Worm (Caenorhabditis elegans) whole organism, late embryonic: ENCODE data around the gene srh-22.

Experiments
- C08G9.2 ChIP-seq: sonication (generic microtip); optimal IDR thresholded peaks from 2 replicates; lab custom pipeline; 2016; ENCODE audit warnings: mild to moderate bottlenecking, missing genetic modification characterization, moderate library complexity, missing compliant biosample characterization
- F13H6.1 ChIP-seq: sonication (generic microtip); optimal IDR thresholded peaks from 2 replicates; lab custom pipeline; 2016; ENCODE audit warnings: missing genetic modification characterization, missing compliant biosample characterization
- K09A11.1 ChIP-seq: sonication (generic microtip); optimal IDR thresholded peaks from 2 replicates; lab custom pipeline; 2017; ENCODE audit warnings: antibody characterized with exemption, mild to moderate bottlenecking, missing genetic modification characterization, missing compliant biosample characterization; ENCODE audit not compliant: insufficient read depth
- T23F11.4 ChIP-seq: fragments of 200-800 bp; sonication (Bioruptor generic); optimal IDR thresholded peaks from 2 replicates; lab custom pipeline; 2018; ENCODE audit warnings: mild to moderate bottlenecking, missing genetic modification characterization, missing compliant biosample characterization
- Y22D7AL.16 ChIP-seq: sonication (generic microtip); optimal IDR thresholded peaks from 2 replicates; lab custom pipeline; 2016; ENCODE audit warnings: missing genetic modification characterization, missing compliant biosample characterization
- ama-1 ChIP-seq: fragments of 150-350 bp; optimal IDR thresholded peaks from 2 replicates; lab custom pipeline; 2014
- ceh-14 ChIP-seq: sonication (generic microtip); optimal IDR thresholded peaks from 2 replicates; lab custom pipeline; 2016; ENCODE audit warnings: missing genotype, missing genetic modification characterization, missing compliant biosample characterization
- ceh-18 ChIP-seq: sonication (generic microtip); optimal IDR thresholded peaks from 2 replicates; lab custom pipeline; 2016; ENCODE audit warnings: missing genetic modification characterization, missing compliant biosample characterization
- ceh-19 ChIP-seq: fragments of 200-800 bp; sonication (Bioruptor generic); optimal IDR thresholded peaks from 2 replicates; lab custom pipeline; 2018; ENCODE audit warnings: mild to moderate bottlenecking, missing genetic modification characterization, missing compliant biosample characterization
- ceh-22 ChIP-seq: sonication (generic microtip); optimal IDR thresholded peaks from 2 replicates; lab custom pipeline; 2017; ENCODE audit warnings: missing biosample characterization, missing genetic modification characterization
- ceh-30 ChIP-seq: fragments of 150-350 bp; optimal IDR thresholded peaks from 2 replicates; lab custom pipeline; 2014; ENCODE audit warnings: missing biosample characterization, missing genetic modification characterization
- ceh-31 ChIP-seq: sonication (generic microtip); optimal IDR thresholded peaks from 2 replicates; lab custom pipeline; 2016; ENCODE audit warnings: missing genetic modification characterization, missing compliant biosample characterization
- ceh-45 ChIP-seq: fragments of 200-800 bp; sonication (Bioruptor generic); IDR thresholded peaks from 2 replicates; pipeline ENCODE4 v1.3.6; 2022; ENCODE audit warnings: missing genetic modification reagents, missing genetic modification characterization, missing compliant biosample characterization
- ceh-48 ChIP-seq: sonication (generic microtip); optimal IDR thresholded peaks from 2 replicates; lab custom pipeline; 2016; ENCODE audit warnings: missing genetic modification characterization, inconsistent platforms, missing compliant biosample characterization
- ceh-6 ChIP-seq: fragments of 200-800 bp; sonication (Bioruptor generic); optimal IDR thresholded peaks from 2 replicates; lab custom pipeline; 2018; ENCODE audit warnings: mild to moderate bottlenecking, missing genetic modification characterization, missing compliant biosample characterization
- ceh-9 ChIP-seq: sonication (generic microtip); optimal IDR thresholded peaks from 2 replicates; lab custom pipeline; 2016; ENCODE audit warnings: mild to moderate bottlenecking, missing genetic modification characterization, inconsistent platforms, missing compliant biosample characterization
- elt-2 ChIP-seq: sonication (generic microtip); optimal IDR thresholded peaks from 2 replicates; lab custom pipeline; 2016; ENCODE audit warnings: missing genetic modification reagents, missing genetic modification characterization, missing compliant biosample characterization
- elt-4 ChIP-seq: sonication (generic microtip); optimal IDR thresholded peaks from 2 replicates; lab custom pipeline; 2016; ENCODE audit warnings: missing genetic modification characterization, missing compliant biosample characterization
- ets-4 ChIP-seq: sonication (generic microtip); optimal IDR thresholded peaks from 2 replicates; lab custom pipeline; 2016; ENCODE audit warnings: missing genetic modification characterization, missing compliant biosample characterization
- fkh-10 ChIP-seq: fragments of 150-350 bp; optimal IDR thresholded peaks from 2 replicates; lab custom pipeline; 2014; ENCODE audit warnings: missing biosample characterization, missing genetic modification reagents, missing genetic modification characterization
- fkh-6 ChIP-seq: sonication (generic microtip); optimal IDR thresholded peaks from 2 replicates; lab custom pipeline; 2016; ENCODE audit warnings: missing genetic modification characterization, missing compliant biosample characterization
- hlh-6 ChIP-seq: sonication (generic microtip); optimal IDR thresholded peaks from 2 replicates; lab custom pipeline; 2016; ENCODE audit warnings: missing genotype, missing genetic modification characterization, missing compliant biosample characterization
- hlh-8 ChIP-seq: sonication (generic microtip); optimal IDR thresholded peaks from 2 replicates; lab custom pipeline; 2016; ENCODE audit warnings: missing genotype, missing genetic modification characterization, missing compliant biosample characterization
- nfya-1 ChIP-seq: sonication (generic microtip); optimal IDR thresholded peaks from 2 replicates; lab custom pipeline; 2017; ENCODE audit warnings: missing genetic modification characterization, mild to moderate bottlenecking, missing compliant biosample characterization, antibody characterized with exemption, moderate library complexity
- nhr-11 ChIP-seq: fragments of 150-350 bp; optimal IDR thresholded peaks from 2 replicates; lab custom pipeline; 2014; ENCODE audit warnings: missing biosample characterization, missing genetic modification characterization
- nhr-232 ChIP-seq: sonication (generic microtip); optimal IDR thresholded peaks from 2 replicates; lab custom pipeline; 2016; ENCODE audit warnings: missing genetic modification characterization, missing compliant biosample characterization
- npax-4 ChIP-seq: sonication (generic microtip); optimal IDR thresholded peaks from 2 replicates; lab custom pipeline; 2016; ENCODE audit warnings: missing genetic modification characterization, missing compliant biosample characterization
- odd-2 ChIP-seq: sonication (generic microtip); optimal IDR thresholded peaks from 2 replicates; lab custom pipeline; 2017; ENCODE audit warnings: antibody characterized with exemption, mild to moderate bottlenecking, missing genetic modification characterization, missing compliant biosample characterization
- pax-1 ChIP-seq: fragments of 150-350 bp; optimal IDR thresholded peaks from 2 replicates; lab custom pipeline; 2014; ENCODE audit warnings: missing biosample characterization, missing genetic modification characterization
- pha-2 ChIP-seq: sonication (generic microtip); optimal IDR thresholded peaks from 2 replicates; lab custom pipeline; 2017; ENCODE audit warnings: mild to moderate bottlenecking, missing genetic modification characterization, missing compliant biosample characterization
- pha-4 ChIP-seq: fragments of 150-350 bp; optimal IDR thresholded peaks from 2 replicates; lab custom pipeline; 2018; ENCODE audit warnings: missing biosample characterization, missing genetic modification reagents, missing genetic modification characterization
- rnt-1 ChIP-seq: sonication (generic microtip); optimal IDR thresholded peaks from 2 replicates; lab custom pipeline; 2016; ENCODE audit warnings: missing genetic modification characterization, missing compliant biosample characterization
- sdc-2 ChIP-seq: sonication (generic microtip); optimal IDR thresholded peaks from 2 replicates; lab custom pipeline; 2016; ENCODE audit warnings: missing genotype, missing genetic modification characterization, missing compliant biosample characterization
- sox-2 ChIP-seq: fragments of 200-800 bp; sonication (Bioruptor generic); IDR thresholded peaks from 2 replicates; pipeline ENCODE4 v1.3.6; 2022; ENCODE audit warnings: missing genetic modification reagents, missing genetic modification characterization, missing compliant biosample characterization
- syd-9 ChIP-seq: sonication (generic microtip); optimal IDR thresholded peaks from 2 replicates; lab custom pipeline; 2016; ENCODE audit warnings: mild to moderate bottlenecking, missing genetic modification characterization, moderate library complexity, missing compliant biosample characterization
- ttx-3 ChIP-seq: sonication (generic microtip); optimal IDR thresholded peaks from 2 replicates; lab custom pipeline; 2016; ENCODE audit warnings: missing genetic modification reagents, missing genetic modification characterization, missing compliant biosample characterization
- unc-3 ChIP-seq, 2 experiments: fragments of 200-800 bp in 1 of 2; sonication (Bioruptor generic) in 1 of 2; sonication (generic microtip) in 1 of 2; conservative IDR thresholded peaks in 1 of 2; optimal IDR thresholded peaks in 1 of 2; 2 replicates each; pipeline versions ENCODE4 v1.3.6 to Lab custom; 2016 to 2022; ENCODE audit warnings: missing compliant biosample characterization in 2 of 2, missing genetic modification characterization in 2 of 2, missing genetic modification reagents in 1 of 2
- unc-42 ChIP-seq: sonication (generic microtip); optimal IDR thresholded peaks from 2 replicates; lab custom pipeline; 2016; ENCODE audit warnings: missing genotype, missing genetic modification characterization, missing compliant biosample characterization
- unc-55 ChIP-seq: sonication (generic microtip); optimal IDR thresholded peaks from 2 replicates; lab custom pipeline; 2017; ENCODE audit warnings: missing biosample characterization, missing genetic modification reagents, missing genetic modification characterization
- unc-86 ChIP-seq: sonication (generic microtip); optimal IDR thresholded peaks from 2 replicates; lab custom pipeline; 2016; ENCODE audit warnings: missing genetic modification characterization, missing compliant biosample characterization
- zip-5 ChIP-seq: sonication (generic microtip); optimal IDR thresholded peaks from 2 replicates; lab custom pipeline; 2016; ENCODE audit warnings: missing genetic modification characterization, missing compliant biosample characterization
- ztf-16 ChIP-seq: sonication (generic microtip); optimal IDR thresholded peaks from 2 replicates; lab custom pipeline; 2017; ENCODE audit warnings: missing genetic modification characterization, missing compliant biosample characterization

Gene srh-22

DNA sequence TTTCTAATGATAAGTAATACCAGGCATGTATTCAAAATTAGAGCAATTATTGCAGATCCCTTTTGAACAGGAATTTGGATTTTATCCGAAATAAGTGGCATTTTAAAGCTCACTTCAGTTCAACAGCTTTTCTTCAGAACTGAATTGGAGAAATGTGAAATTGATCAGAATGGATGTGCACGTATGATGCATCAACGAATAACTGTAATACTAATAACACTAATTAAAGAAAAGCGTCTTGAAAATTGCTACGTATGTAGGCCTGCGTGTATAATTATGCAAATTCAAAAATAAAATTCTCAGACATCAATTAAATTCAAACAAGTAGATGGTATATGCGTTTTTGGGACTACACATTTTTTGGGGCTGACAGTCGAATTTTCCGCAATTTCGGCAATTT is 7.7 kb downstream of the srh-22 start, which contains the start of gene str-205:
Gene str-205 (minus strand): TSS at position 101 of the 400 bp plus-strand sequence.
- no peak for TF ChIP-seq syd-9 (tag; lab: Kevin White, UChicago)
- no peak for TF ChIP-seq hlh-6 (tag; lab: Kevin White, UChicago)
- no peak for TF ChIP-seq nhr-232 (tag; lab: Kevin White, UChicago)
- no peak for TF ChIP-seq ceh-30
- TF ChIP-seq nfya-1 (tag; lab: Kevin White, UChicago), result no peak
- no peak for TF ChIP-seq ttx-3 (tag; lab: Kevin White, UChicago)
- TF ChIP-seq ceh-9 (tag; lab: Kevin White, UChicago), result no peak
- TF ChIP-seq npax-4 (tag; lab: Kevin White, UChicago), result no peak
- no peak for TF ChIP-seq ceh-6 (GFP tag; lab: Kevin White, UChicago)
- no peak for TF ChIP-seq odd-2 (tag; lab: Kevin White, UChicago)
- no peak for TF ChIP-seq F13H6.1
- TF ChIP-seq ztf-16 (tag; lab: Kevin White, UChicago), result no peak
- TF ChIP-seq pax-1, result no peak
- no peak for TF ChIP-seq ama-1 (lab: Kevin White, UChicago)
- no peak for TF ChIP-seq unc-55 (GFP tag; lab: Kevin White, UChicago)

- no peak for TF ChIP-seq npax-4 (tag; lab: Kevin White, UChicago)
- TF ChIP-seq rnt-1, result no peak
- TF ChIP-seq ceh-48, result no peak
- TF ChIP-seq ets-4 (tag; lab: Kevin White, UChicago), result no peak
- TF ChIP-seq pax-1, result no peak
- TF ChIP-seq fkh-6 (tag; lab: Kevin White, UChicago), result no peak
These were observed 10.7 kb downstream of the srh-22 start, which contains the start of gene C02E7.10 for ce11 chrV:4932814-4933213. Gene C02E7.10, minus strand, starts transcription at chrV:4933045.

DNA sequence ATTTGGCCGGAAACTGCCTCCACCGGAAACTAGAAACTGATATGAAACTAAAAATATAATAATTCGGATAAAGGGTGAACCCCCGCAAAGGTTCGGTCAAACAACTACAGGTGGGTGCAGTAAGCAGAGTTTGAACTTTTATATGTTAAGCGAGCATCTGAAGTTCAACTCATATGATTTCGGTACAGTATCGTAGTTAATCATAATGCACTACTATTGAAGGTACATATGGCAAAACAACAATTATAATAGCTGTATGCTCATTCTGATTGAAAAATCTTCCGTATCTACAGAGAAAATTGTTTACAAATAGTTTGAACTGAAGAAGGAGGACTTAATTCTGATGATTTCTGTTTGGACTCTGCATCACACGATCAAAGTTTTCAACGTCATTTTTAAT is 11.1 kb downstream of the srh-22 start:
- TF ChIP-seq ceh-31 (tag; lab: Kevin White, UChicago) (no peak), ceh-45 (GFP tag; lab: Robert Waterston, UW) (no peak), elt-4 (tag; lab: Kevin White, UChicago) (no peak)

DNA sequence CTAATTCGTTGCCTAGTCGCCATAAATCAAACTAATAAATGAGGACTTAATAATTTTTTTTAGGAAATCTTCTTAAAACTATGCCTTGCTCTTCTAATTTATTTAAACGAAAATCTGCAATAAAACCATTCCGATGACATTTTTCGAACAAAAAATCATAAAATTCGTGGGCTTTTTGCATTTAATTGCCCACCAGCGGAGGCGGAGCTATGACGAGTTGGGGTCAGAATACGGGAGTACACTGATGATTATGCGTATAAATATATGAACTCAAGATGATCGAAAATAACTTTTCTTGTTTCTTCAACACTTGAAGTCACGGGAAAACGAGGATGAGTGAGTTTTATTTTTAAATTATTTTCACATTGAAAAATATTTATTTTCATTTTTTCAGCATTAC is 12.3 kb downstream of the srh-22 start, which contains the start of gene catp-2:
Gene catp-2 (plus strand): TSS at position 301 of the 400 bp plus-strand sequence.
- TF ChIP-seq odd-2 (tag; lab: Kevin White, UChicago) (no peak), ceh-48 (no peak), ets-4 (tag; lab: Kevin White, UChicago) (no peak), sdc-2 (tag; lab: Kevin White, UChicago) (no peak), unc-42 (tag; lab: Kevin White, UChicago) (no peak), C08G9.2 (tag; lab: Kevin White, UChicago) (no peak)

DNA sequence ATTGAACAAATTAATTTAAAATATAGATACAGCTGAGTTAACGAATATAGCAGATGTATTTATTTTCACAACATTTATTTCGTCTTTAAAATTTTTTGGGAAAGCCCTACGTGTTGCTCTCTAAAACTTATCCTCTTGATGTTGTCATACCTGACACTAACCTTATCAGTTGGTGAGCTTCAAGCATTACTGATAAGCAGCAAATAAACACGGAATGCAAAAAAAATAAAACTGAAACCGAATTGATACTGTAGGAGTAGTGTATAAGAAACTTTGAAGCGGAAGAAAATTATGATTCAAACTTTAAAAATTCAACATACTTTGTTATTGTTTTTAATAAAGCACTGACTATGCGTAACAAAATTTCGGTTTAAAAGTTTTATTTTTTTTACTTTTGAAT is 13.0 kb downstream of the srh-22 start:
- TF ChIP-seq elt-2 (tag; lab: Kevin White, UChicago) (no peak), ets-4 (tag; lab: Kevin White, UChicago) (no peak), unc-86 (tag; lab: Kevin White, UChicago) (no peak), fkh-10 (GFP tag; lab: Kevin White, UChicago) (no peak)

- TF ChIP-seq fkh-10 (GFP tag; lab: Kevin White, UChicago), result no peak
- no peak for TF ChIP-seq unc-55 (GFP tag; lab: Kevin White, UChicago)
- TF ChIP-seq hlh-8 (tag; lab: Kevin White, UChicago), result no peak
- TF ChIP-seq pha-4 (tag; lab: Kevin White, UChicago), result no peak
- no peak for TF ChIP-seq ets-4 (tag; lab: Kevin White, UChicago)
- no peak for TF ChIP-seq Y22D7AL.16 (tag; lab: Kevin White, UChicago)
- no peak for TF ChIP-seq ceh-19
- TF ChIP-seq K09A11.1 (tag; lab: Kevin White, UChicago), result no peak
- no peak for TF ChIP-seq ceh-30
- no peak for TF ChIP-seq nhr-11
- no peak for TF ChIP-seq unc-3 (GFP tag; conservative IDR thresholded peaks at IDR 0.05; lab: Robert Waterston, UW)
- no peak for TF ChIP-seq unc-3 (tag; optimal IDR thresholded peaks at IDR 0.05; lab: Kevin White, UChicago)
- TF ChIP-seq pha-2, result no peak
- no peak for TF ChIP-seq ceh-18 (tag; lab: Kevin White, UChicago)
- no peak for TF ChIP-seq ceh-14 (tag; lab: Kevin White, UChicago)
- no peak for TF ChIP-seq zip-5
- no peak for TF ChIP-seq T23F11.4 (GFP tag; lab: Kevin White, UChicago)
- TF ChIP-seq sox-2 (GFP tag; lab: Robert Waterston, UW), result no peak
- no peak for TF ChIP-seq ceh-22 (tag; lab: Kevin White, UChicago)
These were observed 15.2 kb downstream of the srh-22 start for ce11 chrV:4937337-4937736.
